Fruit fly (Drosophila melanogaster): ENCODE measurements around the gene CG31191.

- TF ChIP-seq pan (optimal IDR thresholded peaks at IDR 0.05), result no peak
- TF ChIP-seq psq (GFP tag; optimal IDR thresholded peaks at IDR 0.05), result peak; percentile 83
- peak; percentile 87 for TF ChIP-seq OdsH (GFP tag; optimal IDR thresholded peaks at IDR 0.05)
- TF ChIP-seq CG9705 (GFP tag; optimal IDR thresholded peaks at IDR 0.05), result peak; percentile 75
- peak; percentile 34 for TF ChIP-seq Rel (GFP tag; optimal IDR thresholded peaks at IDR 0.05)
- peak; percentile 70 for TF ChIP-seq Rel (tag; optimal IDR thresholded peaks at IDR 0.05)
- TF ChIP-seq ey (GFP tag; optimal IDR thresholded peaks at IDR 0.05), result peak; percentile 83
- no peak for TF ChIP-seq Abd-B (GFP tag; optimal IDR thresholded peaks at IDR 0.05)
- no peak for TF ChIP-seq usp (GFP tag; optimal IDR thresholded peaks at IDR 0.05)
Measured at dm6 chr3R:20956875-20957874, 11.8 kb upstream of the CG31191 start.
